Worm (Caenorhabditis elegans): ENCODE measurements around the gene nspb-10.

DNA sequence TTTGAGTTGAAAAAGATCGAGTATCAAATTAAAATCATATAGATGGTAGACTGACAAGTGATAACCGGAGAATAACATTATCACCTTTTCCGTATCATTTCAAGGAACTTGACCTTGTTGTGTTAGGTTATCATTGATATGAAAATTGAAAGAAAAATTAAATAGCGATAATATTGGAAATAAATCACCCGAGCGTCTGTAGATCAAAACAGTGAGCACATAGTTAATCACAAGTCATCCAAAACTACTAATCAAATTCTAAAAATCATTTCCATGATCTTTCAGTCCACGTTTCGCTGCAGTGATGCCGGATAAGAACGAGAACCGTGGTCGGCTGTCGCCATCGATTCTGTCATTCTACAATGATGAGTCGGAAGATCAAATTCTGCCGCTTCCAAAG is 31.7 kb upstream of the nspb-10 start:
- TF ChIP-seq nhr-25 (tag; optimal IDR thresholded peaks at IDR 0.05) (no peak), daf-12 (tag; optimal IDR thresholded peaks at IDR 0.05) (no peak), unc-62 (GFP tag; optimal IDR thresholded peaks at IDR 0.05) (no peak), skn-1 (tag; optimal IDR thresholded peaks at IDR 0.05) (no peak)

Measured in whole organism, L3 larva.